Fruit fly (Drosophila melanogaster) whole organism, embryonic: ENCODE data around the gene term.

Source experiments
- Atf6 ChIP-seq: fragments of 200-800 bp; sonication (Bioruptor generic); IDR thresholded peaks from 2 replicates; pipeline ENCODE4 v1.3.6; 2022; ENCODE audit warnings: missing biosample characterization, missing genetic modification characterization
- Blimp-1 ChIP-seq: fragments of 200-800 bp; sonication (Bioruptor generic); optimal IDR thresholded peaks from 3 replicates; lab custom pipeline; 2018; ENCODE audit warnings: missing biosample characterization, missing genetic modification characterization, mild to moderate bottlenecking, moderate library complexity, missing genetic modification reagents
- CG10979 ChIP-seq: fragments of 200-800 bp; sonication (Bioruptor generic); optimal IDR thresholded peaks from 2 replicates; lab custom pipeline; 2018; ENCODE audit warnings: missing biosample characterization, mild to moderate bottlenecking, missing genetic modification characterization, moderate library complexity
- CG11560 ChIP-seq: fragments of 200-800 bp; sonication (Bioruptor generic); IDR thresholded peaks from 3 replicates; pipeline ENCODE4 v1.3.6; 2022; ENCODE audit warnings: missing biosample characterization, missing genetic modification characterization
- CG1233 ChIP-seq: fragments of 200-800 bp; sonication (Bioruptor generic); optimal IDR thresholded peaks from 4 replicates; lab custom pipeline; 2018; ENCODE audit warnings: missing biosample characterization, mild to moderate bottlenecking, missing genetic modification characterization
- CG12769 ChIP-seq: fragments of 200-800 bp; sonication (Bioruptor generic); optimal IDR thresholded peaks from 2 replicates; lab custom pipeline; 2019; ENCODE audit warnings: missing biosample characterization, mild to moderate bottlenecking, missing genetic modification characterization, moderate library complexity
- CG13296 ChIP-seq: fragments of 200-800 bp; sonication (Bioruptor generic); optimal IDR thresholded peaks from 3 replicates; lab custom pipeline; 2018; ENCODE audit warnings: missing biosample characterization, mild to moderate bottlenecking, missing genetic modification characterization
- CG13775 ChIP-seq: fragments of 200-800 bp; sonication (Bioruptor generic); optimal IDR thresholded peaks from 3 replicates; lab custom pipeline; 2017; ENCODE audit warnings: missing biosample characterization, mild to moderate bottlenecking, missing genetic modification characterization
- CG15479 ChIP-seq: fragments of 200-800 bp; sonication (Bioruptor generic); optimal IDR thresholded peaks from 3 replicates; lab custom pipeline; 2019; ENCODE audit warnings: missing biosample characterization, mild to moderate bottlenecking, missing genetic modification characterization, moderate library complexity
- CG17186 ChIP-seq: fragments of 200-800 bp; sonication (Bioruptor generic); optimal IDR thresholded peaks from 3 replicates; lab custom pipeline; 2017; ENCODE audit warnings: missing biosample characterization, missing genetic modification reagents, missing genetic modification characterization
- CG18764 ChIP-seq: fragments of 200-800 bp; sonication (Bioruptor generic); optimal IDR thresholded peaks from 3 replicates; lab custom pipeline; 2016; ENCODE audit warnings: missing biosample characterization, missing genetic modification characterization
- CG30020 ChIP-seq: fragments of 200-800 bp; optimal IDR thresholded peaks from 2 replicates; lab custom pipeline; 2019; ENCODE audit warnings: missing biosample characterization, mild to moderate bottlenecking, missing genetic modification characterization, moderate library complexity
- CG33213 ChIP-seq: fragments of 200-800 bp; sonication (Bioruptor generic); optimal IDR thresholded peaks from 3 replicates; lab custom pipeline; 2016; ENCODE audit warnings: missing biosample characterization, missing genetic modification characterization
- CG4360 ChIP-seq: fragments of 200-800 bp; sonication (Bioruptor generic); IDR thresholded peaks from 2 replicates; pipeline ENCODE4 v1.3.6; 2022; ENCODE audit warnings: missing biosample characterization, missing genetic modification characterization
- CG4424 ChIP-seq: fragments of 200-800 bp; sonication (Bioruptor generic); optimal IDR thresholded peaks from 3 replicates; lab custom pipeline; 2016; ENCODE audit warnings: missing biosample characterization, missing genetic modification characterization
- CG4707 ChIP-seq: fragments of 200-800 bp; sonication (Bioruptor generic); optimal IDR thresholded peaks from 2 replicates; lab custom pipeline; 2018; ENCODE audit warnings: missing biosample characterization, mild to moderate bottlenecking, missing genetic modification characterization, moderate library complexity
- CG4730 ChIP-seq: fragments of 200-800 bp; sonication (Bioruptor generic); IDR thresholded peaks from 2 replicates; pipeline ENCODE4 v1.3.6; 2022; ENCODE audit warnings: missing biosample characterization, missing genetic modification characterization
- CG6175 ChIP-seq: fragments of 200-800 bp; sonication (Bioruptor generic); IDR thresholded peaks from 3 replicates; pipeline ENCODE4 v1.3.6; 2022; ENCODE audit warnings: missing biosample characterization, missing genetic modification characterization
- CG6765 ChIP-seq: fragments of 200-800 bp; sonication (Bioruptor generic); optimal IDR thresholded peaks from 3 replicates; lab custom pipeline; 2017; ENCODE audit warnings: missing biosample characterization, mild to moderate bottlenecking, missing genetic modification characterization
- CG7372 ChIP-seq: fragments of 200-800 bp; sonication (Bioruptor generic); IDR thresholded peaks from 2 replicates; pipeline ENCODE4 v1.3.6; 2022; ENCODE audit warnings: missing biosample characterization, missing genetic modification characterization
- CG8359 ChIP-seq: fragments of 200-800 bp; sonication (Bioruptor generic); optimal IDR thresholded peaks from 2 replicates; lab custom pipeline; 2017; ENCODE audit warnings: missing biosample characterization, mild to moderate bottlenecking, missing genetic modification characterization, borderline replicate concordance
- CG8944 ChIP-seq: fragments of 200-800 bp; sonication (Bioruptor generic); optimal IDR thresholded peaks from 3 replicates; lab custom pipeline; 2016; ENCODE audit warnings: missing biosample characterization, missing genetic modification characterization
- CG9215 ChIP-seq: fragments of 200-800 bp; sonication (Bioruptor generic); IDR thresholded peaks from 2 replicates; pipeline ENCODE4 v1.3.6; 2022; ENCODE audit warnings: missing biosample characterization, missing genetic modification characterization
- Camta ChIP-seq: fragments of 200-800 bp; sonication (Bioruptor generic); optimal IDR thresholded peaks from 2 replicates; lab custom pipeline; 2016; ENCODE audit warnings: missing biosample characterization, missing genetic modification characterization
- Gug ChIP-seq: fragments of 200-800 bp; sonication (Bioruptor generic); IDR thresholded peaks from 4 replicates; pipeline ENCODE4 v1.3.6; 2022; ENCODE audit warnings: missing biosample characterization, missing genetic modification characterization
- Hr3 ChIP-seq: fragments of 200-800 bp; sonication (Bioruptor generic); optimal IDR thresholded peaks from 3 replicates; lab custom pipeline; 2016; ENCODE audit warnings: missing biosample characterization, missing genetic modification characterization
- MTF-1 ChIP-seq: fragments of 200-800 bp; sonication (Bioruptor generic); optimal IDR thresholded peaks from 2 replicates; lab custom pipeline; 2018; ENCODE audit warnings: missing biosample characterization, mild to moderate bottlenecking, missing genetic modification characterization, borderline replicate concordance
- Nf-YC ChIP-seq: fragments of 200-800 bp; optimal IDR thresholded peaks from 3 replicates; lab custom pipeline; 2019; ENCODE audit warnings: missing biosample characterization, mild to moderate bottlenecking, missing genetic modification characterization, moderate library complexity
- Pdp1 ChIP-seq, 2 experiments: fragments of 200-800 bp; sonication (Bioruptor generic); optimal IDR thresholded peaks; 3 replicates each; lab custom pipeline; 2016; ENCODE audit warnings: missing biosample characterization in 2 of 2, missing genetic modification characterization in 2 of 2, mild to moderate bottlenecking in 1 of 2, moderate library complexity in 1 of 2
- Side ChIP-seq: fragments of 200-800 bp; sonication (Bioruptor generic); optimal IDR thresholded peaks from 2 replicates; lab custom pipeline; 2016; ENCODE audit warnings: missing biosample characterization, missing genetic modification characterization
- Sox100B ChIP-seq: fragments of 200-800 bp; sonication (Bioruptor generic); optimal IDR thresholded peaks from 3 replicates; lab custom pipeline; 2018; ENCODE audit warnings: missing biosample characterization, mild to moderate bottlenecking, missing genetic modification characterization
- Tbp ChIP-seq: fragments of >200 bp; optimal IDR thresholded peaks from 2 replicates; lab custom pipeline; 2018; ENCODE audit warnings: missing biosample characterization, missing genetic modification characterization
- Vsx1 ChIP-seq: fragments of 200-800 bp; sonication (Bioruptor generic); optimal IDR thresholded peaks from 2 replicates; lab custom pipeline; 2017; ENCODE audit warnings: missing biosample characterization, mild to moderate bottlenecking, missing genetic modification characterization, missing genetic modification reagents
- Xrp1 ChIP-seq: fragments of 200-800 bp; sonication (Bioruptor generic); IDR thresholded peaks from 2 replicates; pipeline ENCODE4 v1.3.6; 2022; ENCODE audit warnings: missing biosample characterization, missing genetic modification characterization
- bsh ChIP-seq, 2 experiments: fragments of 200-800 bp; sonication (Bioruptor generic); optimal IDR thresholded peaks; 2 replicates each; lab custom pipeline; 2017 to 2018; ENCODE audit warnings: mild to moderate bottlenecking in 2 of 2, missing biosample characterization in 2 of 2, missing genetic modification characterization in 2 of 2, moderate library complexity in 1 of 2
- btn ChIP-seq: fragments of 200-800 bp; sonication (Bioruptor generic); optimal IDR thresholded peaks from 2 replicates; lab custom pipeline; 2016; ENCODE audit warnings: missing biosample characterization, missing genetic modification characterization
- chinmo ChIP-seq: fragments of 200-800 bp; sonication (Bioruptor generic); IDR thresholded peaks from 4 replicates; pipeline ENCODE4 v1.3.6; 2022; ENCODE audit warnings: missing biosample characterization, missing genetic modification characterization; ENCODE audit not compliant: partially characterized antibody
- croc ChIP-seq: fragments of 200-800 bp; sonication (Bioruptor generic); conservative IDR thresholded peaks from 3 replicates; pipeline ENCODE4 v1.3.6; 2022; ENCODE audit warnings: missing biosample characterization, missing genetic modification characterization
- ftz-f1 ChIP-seq: fragments of 200-800 bp; sonication (Bioruptor generic); optimal IDR thresholded peaks from 2 replicates; lab custom pipeline; 2016; ENCODE audit warnings: missing biosample characterization, missing genetic modification characterization
- gro ChIP-seq: fragments of 200-800 bp; sonication (Bioruptor generic); optimal IDR thresholded peaks from 2 replicates; lab custom pipeline; 2016; ENCODE audit warnings: missing biosample characterization, missing genetic modification characterization
- gsb-n ChIP-seq: fragments of 200-800 bp; sonication (Bioruptor generic); optimal IDR thresholded peaks from 3 replicates; lab custom pipeline; 2018; ENCODE audit warnings: missing biosample characterization, mild to moderate bottlenecking, missing genetic modification characterization
- h ChIP-seq: fragments of >200 bp; optimal IDR thresholded peaks from 2 replicates; lab custom pipeline; 2017
- lbe ChIP-seq: fragments of 200-800 bp; sonication (Bioruptor generic); optimal IDR thresholded peaks from 2 replicates; lab custom pipeline; 2016; ENCODE audit warnings: missing biosample characterization, mild to moderate bottlenecking, missing genetic modification characterization
- lmd ChIP-seq: fragments of 200-800 bp; sonication (Bioruptor generic); IDR thresholded peaks from 2 replicates; pipeline ENCODE4 v1.3.6; 2022; ENCODE audit warnings: missing biosample characterization, missing genetic modification characterization
- peb ChIP-seq: fragments of 200-800 bp; sonication (Bioruptor generic); IDR thresholded peaks from 2 replicates; pipeline ENCODE4 v1.3.6; 2022; ENCODE audit warnings: missing biosample characterization, missing genetic modification characterization
- pros ChIP-seq: fragments of 200-800 bp; sonication (Bioruptor generic); optimal IDR thresholded peaks from 3 replicates; lab custom pipeline; 2019; ENCODE audit warnings: missing biosample characterization, mild to moderate bottlenecking, missing genetic modification characterization, moderate library complexity
- pum ChIP-seq: fragments of 200-800 bp; sonication (Bioruptor generic); optimal IDR thresholded peaks from 2 replicates; lab custom pipeline; 2016; ENCODE audit warnings: missing biosample characterization, missing genetic modification characterization
- sd ChIP-seq: fragments of 200-800 bp; sonication (Bioruptor generic); optimal IDR thresholded peaks from 3 replicates; lab custom pipeline; 2018; ENCODE audit warnings: missing biosample characterization, mild to moderate bottlenecking, missing genetic modification characterization, moderate library complexity
- sisA ChIP-seq: fragments of 200-800 bp; sonication (Bioruptor generic); IDR thresholded peaks from 2 replicates; pipeline ENCODE4 v1.3.6; 2022; ENCODE audit warnings: missing biosample characterization, missing genetic modification characterization
- slp2 ChIP-seq: fragments of 200-800 bp; sonication (Bioruptor generic); optimal IDR thresholded peaks from 2 replicates; lab custom pipeline; 2016; ENCODE audit warnings: missing biosample characterization, missing genetic modification characterization
- so ChIP-seq: fragments of 200-800 bp; sonication (Bioruptor generic); IDR thresholded peaks from 3 replicates; pipeline ENCODE4 v1.3.6; 2022; ENCODE audit warnings: missing biosample characterization, missing genetic modification characterization
- ssp ChIP-seq: fragments of 200-800 bp; sonication (Bioruptor generic); IDR thresholded peaks from 2 replicates; pipeline ENCODE4 v1.3.6; 2022; ENCODE audit warnings: missing biosample characterization, missing genetic modification characterization
- usp ChIP-seq: fragments of >200 bp; optimal IDR thresholded peaks from 2 replicates; lab custom pipeline; 2017; ENCODE audit warnings: missing biosample characterization, missing genetic modification characterization

The term gene

DNA sequence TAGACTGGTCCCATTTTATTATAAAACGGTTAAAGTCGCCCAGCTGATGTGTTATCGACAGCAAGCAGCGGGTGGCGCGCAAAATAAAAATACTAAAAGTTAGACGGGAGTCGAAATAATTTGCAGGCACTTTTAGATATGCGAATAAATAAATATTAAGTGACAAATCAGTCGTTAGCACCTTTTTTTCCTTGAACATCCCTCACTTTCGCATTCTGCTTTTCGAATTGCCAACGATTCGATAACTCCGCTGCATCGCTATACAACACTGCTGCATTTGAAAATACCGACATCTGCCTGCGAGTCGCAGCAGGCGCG lies 28.8 kb upstream of the term start, which contains the start of gene bora (continued):
- TF ChIP-seq Gug (no peak), CG15479 (GFP tag; lab: Kevin White, UChicago) (no peak), Pdp1 (GFP tag; optimal IDR thresholded peaks at IDR 0.05; lab: Kevin White, UChicago) (peak in 1 of 2 experiments; percentile 20), Blimp-1 (no peak), CG4730 (GFP tag; lab: Robert Waterston, UW) (no peak), ftz-f1 (GFP tag; lab: Kevin White, UChicago) (no peak), slp2 (GFP tag; lab: Kevin White, UChicago) (no peak), Atf6 (GFP tag; lab: Robert Waterston, UW) (no peak), CG13296 (GFP tag; lab: Kevin White, UChicago) (no peak), chinmo (GFP tag; lab: Robert Waterston, UW) (no peak), lmd (GFP tag; lab: Robert Waterston, UW) (no peak), CG6175 (GFP tag; lab: Robert Waterston, UW) (no peak), h (lab: Kevin White, UChicago) (no peak), Sox100B (GFP tag; lab: Kevin White, UChicago) (no peak), pum (GFP tag; lab: Kevin White, UChicago) (no peak), Nf-YC (no peak), pros (GFP tag; lab: Kevin White, UChicago) (no peak), MTF-1 (no peak), CG12769 (tag; lab: Kevin White, UChicago) (no peak), bsh (GFP tag; optimal IDR thresholded peaks at IDR 0.05; lab: Kevin White, UChicago) (no peak), CG30020 (tag; lab: Kevin White, UChicago) (peak; percentile 14), ssp (GFP tag; lab: Robert Waterston, UW) (no peak), CG4707 (GFP tag; lab: Kevin White, UChicago) (no peak), usp (GFP tag; lab: Kevin White, UChicago) (no peak), CG17186 (peak; percentile 21), Xrp1 (GFP tag; lab: Robert Waterston, UW) (no peak), CG13775 (GFP tag; lab: Kevin White, UChicago) (no peak), CG4360 (GFP tag; lab: Robert Waterston, UW) (no peak), CG10979 (tag; lab: Kevin White, UChicago) (no peak), CG9215 (no peak), CG1233 (GFP tag; lab: Kevin White, UChicago) (no peak), gro (GFP tag; lab: Kevin White, UChicago) (no peak), Vsx1 (GFP tag; lab: Kevin White, UChicago) (no peak), so (GFP tag; lab: Robert Waterston, UW) (no peak), gsb-n (no peak), peb (GFP tag; lab: Robert Waterston, UW) (no peak), sd (no peak), Hr3 (GFP tag; lab: Kevin White, UChicago) (no peak), lbe (GFP tag; lab: Kevin White, UChicago) (no peak), btn (GFP tag; lab: Kevin White, UChicago) (no peak), CG4424 (GFP tag; lab: Kevin White, UChicago) (no peak), CG33213 (GFP tag; lab: Kevin White, UChicago) (no peak), Side (GFP tag; lab: Kevin White, UChicago) (no peak), Tbp (GFP tag; lab: Kevin White, UChicago) (no peak), CG18764 (GFP tag; lab: Kevin White, UChicago) (no peak), CG6765 (GFP tag; lab: Kevin White, UChicago) (no peak), CG7372 (GFP tag; lab: Robert Waterston, UW) (no peak), CG8359 (GFP tag; lab: Kevin White, UChicago) (no peak), Camta (GFP tag; lab: Kevin White, UChicago) (no peak), croc (GFP tag; lab: Robert Waterston, UW) (no peak), sisA (GFP tag; lab: Robert Waterston, UW) (no peak), CG11560 (tag; lab: Robert Waterston, UW) (no peak), CG8944 (GFP tag; lab: Kevin White, UChicago) (peak; percentile 24)
